Fruit fly (Drosophila melanogaster) Kc167 (cell line): ENCODE data around the gene CAH7.

Experiments used
- Myc ChIP-seq: fragments of >200 bp; optimal IDR thresholded peaks from 2 replicates; lab custom pipeline; 2017; ENCODE audit warnings: missing external identifiers
- h ChIP-seq: fragments of >200 bp; optimal IDR thresholded peaks from 3 replicates; lab custom pipeline; 2018; ENCODE audit warnings: missing external identifiers
- insv ChIP-seq: fragments of >200 bp; optimal IDR thresholded peaks from 3 replicates; lab custom pipeline; 2018; ENCODE audit warnings: missing external identifiers
- psq ChIP-seq: fragments of >200 bp; optimal IDR thresholded peaks from 2 replicates; lab custom pipeline; 2017; ENCODE audit warnings: missing external identifiers
- ttk ChIP-seq: sonication (Bioruptor generic); optimal IDR thresholded peaks from 2 replicates; lab custom pipeline; 2017; ENCODE audit warnings: missing external identifiers

dm6 chr3R:10153957-10154685 lies 42.1 kb downstream of the CAH7 start:
- TF ChIP-seq ttk (lab: Kevin White, UChicago): no peak
- TF ChIP-seq Myc (lab: Kevin White, UChicago): no peak
- no peak for TF ChIP-seq psq (lab: Kevin White, UChicago)
- no peak for TF ChIP-seq h (lab: Kevin White, UChicago)
- no peak for TF ChIP-seq insv (lab: Kevin White, UChicago)
